Worm (Caenorhabditis elegans): ENCODE data around the gene Y57A10C.8.

Y57A10C.8 gene

DNA sequence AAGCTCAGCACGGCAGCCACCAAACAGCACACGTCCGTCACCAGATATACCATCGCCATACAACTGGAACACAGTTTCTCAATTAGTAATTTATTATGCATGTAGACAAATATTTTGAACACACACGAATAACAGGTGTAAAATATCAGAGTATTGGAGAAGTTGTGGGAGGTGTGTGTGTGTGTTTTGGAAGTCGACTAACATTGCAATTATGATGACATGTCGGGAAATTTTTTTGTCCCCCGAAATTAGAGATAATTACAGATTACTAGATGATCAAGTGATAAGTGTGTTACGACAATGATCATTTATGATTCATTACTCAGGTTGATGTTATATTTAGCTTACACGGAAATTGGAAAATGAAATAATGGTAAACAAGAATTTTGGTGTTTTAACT is at the start of gene Y57A10C.8:
TSS of gene Y57A10C.8 (minus strand) at position 101 of the 400 bp plus-strand sequence.
- no peak for TF ChIP-seq elt-3 (tag; optimal IDR thresholded peaks at IDR 0.05)
- TF ChIP-seq lsy-2 (tag; optimal IDR thresholded peaks at IDR 0.05) = no peak
- no peak for TF ChIP-seq ztf-11 (tag; optimal IDR thresholded peaks at IDR 0.05)
- TF ChIP-seq bed-3 (GFP tag; optimal IDR thresholded peaks at IDR 0.05) = no peak
- TF ChIP-seq ceh-39 (tag; optimal IDR thresholded peaks at IDR 0.05) = no peak
- TF ChIP-seq unc-62 (GFP tag; optimal IDR thresholded peaks at IDR 0.05) = no peak
- TF ChIP-seq tbx-8 (GFP tag; optimal IDR thresholded peaks at IDR 0.05) = no peak
- TF ChIP-seq ces-1 (GFP tag; optimal IDR thresholded peaks at IDR 0.05) = no peak
- no peak for TF ChIP-seq pha-4 (tag; optimal IDR thresholded peaks at IDR 0.05)
- TF ChIP-seq hlh-1 (tag; optimal IDR thresholded peaks at IDR 0.05) = no peak
- TF ChIP-seq sptf-1 (tag; optimal IDR thresholded peaks at IDR 0.05) = no peak
- TF ChIP-seq unc-120 (tag; optimal IDR thresholded peaks at IDR 0.05; ENCODE audit: poor library complexity, severe bottlenecking) = no peak
- no peak for TF ChIP-seq blmp-1 (tag; optimal IDR thresholded peaks at IDR 0.05)
- TF ChIP-seq zip-8 (tag; optimal IDR thresholded peaks at IDR 0.05) = no peak
- no peak for TF ChIP-seq ceh-83 (GFP tag; optimal IDR thresholded peaks at IDR 0.05)
- no peak for TF ChIP-seq cnd-1 (tag; optimal IDR thresholded peaks at IDR 0.05)
- TF ChIP-seq lin-32 (GFP tag; optimal IDR thresholded peaks at IDR 0.05) = no peak
- TF ChIP-seq nhr-76 (tag; optimal IDR thresholded peaks at IDR 0.05) = no peak
- no peak for TF ChIP-seq mep-1 (tag; optimal IDR thresholded peaks at IDR 0.05)

- TF ChIP-seq elt-3 (tag; optimal IDR thresholded peaks at IDR 0.05) = no peak
- no peak for TF ChIP-seq ham-2 (GFP tag; optimal IDR thresholded peaks at IDR 0.05)
- TF ChIP-seq mep-1 (tag; optimal IDR thresholded peaks at IDR 0.05) = no peak
- no peak for TF ChIP-seq unc-120 (tag; optimal IDR thresholded peaks at IDR 0.05; ENCODE audit: poor library complexity, severe bottlenecking)
- TF ChIP-seq nhr-28 (tag; optimal IDR thresholded peaks at IDR 0.05) = no peak
- TF ChIP-seq snpc-4 (tag; optimal IDR thresholded peaks at IDR 0.05) = no peak
- TF ChIP-seq sptf-1 (tag; optimal IDR thresholded peaks at IDR 0.05) = no peak
- TF ChIP-seq elt-1 (tag; optimal IDR thresholded peaks at IDR 0.05; ENCODE audit: borderline replicate concordance, insufficient read depth) = no peak
- TF ChIP-seq drap-1 (GFP tag; optimal IDR thresholded peaks at IDR 0.05) = no peak
- TF ChIP-seq hlh-1 (tag; optimal IDR thresholded peaks at IDR 0.05) = no peak
- TF ChIP-seq ceh-43 (GFP tag; optimal IDR thresholded peaks at IDR 0.05) = no peak
- no peak for TF ChIP-seq ceh-83 (GFP tag; optimal IDR thresholded peaks at IDR 0.05)
- TF ChIP-seq tbx-8 (GFP tag; optimal IDR thresholded peaks at IDR 0.05) = no peak
- no peak for TF ChIP-seq nhr-76 (tag; optimal IDR thresholded peaks at IDR 0.05)
- TF ChIP-seq bed-3 (GFP tag; optimal IDR thresholded peaks at IDR 0.05) = no peak
- TF ChIP-seq unc-62 (GFP tag; optimal IDR thresholded peaks at IDR 0.05) = no peak
- TF ChIP-seq unc-39 (tag; optimal IDR thresholded peaks at IDR 0.05) = no peak
- no peak for TF ChIP-seq flh-1 (GFP tag; optimal IDR thresholded peaks at IDR 0.05)
- no peak for TF ChIP-seq mab-5 (tag; optimal IDR thresholded peaks at IDR 0.05)
- TF ChIP-seq zip-8 (tag; optimal IDR thresholded peaks at IDR 0.05) = no peak
Observed at ce11 chrII:12473406-12473805, 43.8 kb upstream of the Y57A10C.8 start, which contains the start of gene srg-17. Gene srg-17 (plus strand): TSS chrII:12473706.

DNA sequence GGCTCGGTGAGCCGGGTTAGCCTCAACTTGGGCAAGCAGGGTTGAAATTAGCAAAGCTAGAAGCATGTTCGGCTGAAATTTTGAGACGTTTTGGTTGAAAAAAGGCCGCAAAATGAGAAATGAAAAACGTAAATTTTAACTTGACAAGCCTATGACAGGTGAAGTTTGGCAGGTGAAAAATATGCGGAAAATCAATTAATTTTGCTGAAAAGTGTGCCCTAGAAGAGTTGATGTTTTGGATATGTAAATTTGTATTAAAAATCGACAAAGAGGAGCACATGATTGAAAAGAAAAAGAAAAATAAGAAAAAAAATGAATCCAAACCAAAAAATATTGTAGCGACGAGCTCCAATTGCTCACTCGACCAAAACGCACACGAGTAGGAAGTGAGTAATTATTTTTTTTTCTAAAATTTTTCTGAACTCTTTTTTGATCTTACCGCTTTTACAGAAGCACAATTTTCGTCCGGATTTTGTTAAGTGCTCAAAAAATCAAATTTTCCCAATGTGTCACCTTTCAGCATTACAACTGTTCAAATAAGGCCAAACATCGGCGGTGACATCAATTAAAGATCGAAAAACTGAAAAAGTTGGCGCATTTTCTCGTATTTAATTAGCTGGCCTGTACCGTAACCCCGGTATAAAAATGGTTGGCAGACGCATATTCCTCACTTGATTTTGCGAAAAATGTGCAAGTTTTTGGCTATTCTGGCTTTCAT is 41.7 kb upstream of the Y57A10C.8 start, which contains the start of the genes F15A4.5 and phat-8:
TSS of gene F15A4.5 (minus strand) at position 101 of the 718 bp plus-strand sequence.
TSS of gene phat-8 (plus strand) at position 668 of the 718 bp plus-strand sequence.
- TF ChIP-seq tbx-8 (GFP tag; optimal IDR thresholded peaks at IDR 0.05) (no peak), mep-1 (tag; optimal IDR thresholded peaks at IDR 0.05) (no peak), mab-5 (tag; optimal IDR thresholded peaks at IDR 0.05) (no peak), ces-1 (GFP tag; optimal IDR thresholded peaks at IDR 0.05) (no peak), elt-1 (tag; optimal IDR thresholded peaks at IDR 0.05; ENCODE audit: borderline replicate concordance, insufficient read depth) (no peak), nhr-28 (tag; optimal IDR thresholded peaks at IDR 0.05) (no peak), lin-13 (tag; optimal IDR thresholded peaks at IDR 0.05) (no peak), nhr-12 (tag; optimal IDR thresholded peaks at IDR 0.05) (no peak), lin-32 (GFP tag; optimal IDR thresholded peaks at IDR 0.05) (no peak), blmp-1 (tag; optimal IDR thresholded peaks at IDR 0.05) (no peak), lsy-2 (tag; optimal IDR thresholded peaks at IDR 0.05) (no peak), hlh-1 (tag; optimal IDR thresholded peaks at IDR 0.05) (no peak), ceh-83 (GFP tag; optimal IDR thresholded peaks at IDR 0.05) (no peak)

- TF ChIP-seq flh-1 (GFP tag; optimal IDR thresholded peaks at IDR 0.05) (no peak), snpc-4 (tag; optimal IDR thresholded peaks at IDR 0.05) (no peak), ceh-83 (GFP tag; optimal IDR thresholded peaks at IDR 0.05) (no peak), ces-1 (GFP tag; optimal IDR thresholded peaks at IDR 0.05) (no peak), lsy-2 (tag; optimal IDR thresholded peaks at IDR 0.05) (no peak), lin-32 (GFP tag; optimal IDR thresholded peaks at IDR 0.05) (no peak)
Observed at ce11 chrII:12467047-12467446, 37.4 kb upstream of the Y57A10C.8 start, which contains the start of gene srg-16. Gene srg-16 (plus strand): TSS chrII:12467133.

Measured in whole organism, mixed stage, embryonic.